Worm (Caenorhabditis elegans) whole organism, midembryonic: ENCODE data around the gene ZK430.5.

ENCODE experiments used
- T22C8.4 ChIP-seq: fragments of 200-800 bp; sonication (Bioruptor generic); IDR thresholded peaks from 2 replicates; pipeline ENCODE4 v1.3.6; 2022; ENCODE audit warnings: missing genetic modification characterization, missing compliant biosample characterization
- cog-1 ChIP-seq: sonication (generic microtip); optimal IDR thresholded peaks from 2 replicates; lab custom pipeline; 2016; ENCODE audit warnings: missing genetic modification characterization, missing compliant biosample characterization
- flt-1 ChIP-seq: fragments of 200-800 bp; sonication (Bioruptor generic); IDR thresholded peaks from 2 replicates; pipeline ENCODE4 v1.3.6; 2022; ENCODE audit warnings: missing genetic modification characterization, missing compliant biosample characterization
- klf-2 ChIP-seq: fragments of 200-800 bp; sonication (Bioruptor generic); conservative IDR thresholded peaks from 2 replicates; pipeline ENCODE4 v1.3.6; 2022; ENCODE audit warnings: missing genetic modification reagents, missing genetic modification characterization, missing compliant biosample characterization
- med-1 ChIP-seq: sonication (generic microtip); optimal IDR thresholded peaks from 2 replicates; lab custom pipeline; 2017; ENCODE audit warnings: missing genetic modification characterization, mild to moderate bottlenecking, missing compliant biosample characterization, antibody characterized with exemption, missing genetic modification reagents; ENCODE audit not compliant: insufficient read depth
- ref-1 ChIP-seq: fragments of 200-800 bp; sonication (Bioruptor generic); conservative IDR thresholded peaks from 2 replicates; pipeline ENCODE4 v1.3.6; 2022; ENCODE audit warnings: missing genetic modification reagents, missing genetic modification characterization, missing compliant biosample characterization
- tab-1 ChIP-seq: fragments of 200-800 bp; sonication (Bioruptor generic); IDR thresholded peaks from 2 replicates; pipeline ENCODE4 v1.3.6; 2022; ENCODE audit warnings: missing genetic modification characterization, missing compliant biosample characterization
- ztf-23 ChIP-seq: fragments of 200-800 bp; sonication (Bioruptor generic); IDR thresholded peaks from 2 replicates; pipeline ENCODE4 v1.3.6; 2022; ENCODE audit warnings: missing genetic modification reagents, missing genetic modification characterization, missing compliant biosample characterization
- ztf-29 ChIP-seq: fragments of 200-800 bp; sonication (Bioruptor generic); IDR thresholded peaks from 2 replicates; pipeline ENCODE4 v1.3.6; 2022; ENCODE audit warnings: missing genetic modification reagents, missing genetic modification characterization, missing compliant biosample characterization

DNA sequence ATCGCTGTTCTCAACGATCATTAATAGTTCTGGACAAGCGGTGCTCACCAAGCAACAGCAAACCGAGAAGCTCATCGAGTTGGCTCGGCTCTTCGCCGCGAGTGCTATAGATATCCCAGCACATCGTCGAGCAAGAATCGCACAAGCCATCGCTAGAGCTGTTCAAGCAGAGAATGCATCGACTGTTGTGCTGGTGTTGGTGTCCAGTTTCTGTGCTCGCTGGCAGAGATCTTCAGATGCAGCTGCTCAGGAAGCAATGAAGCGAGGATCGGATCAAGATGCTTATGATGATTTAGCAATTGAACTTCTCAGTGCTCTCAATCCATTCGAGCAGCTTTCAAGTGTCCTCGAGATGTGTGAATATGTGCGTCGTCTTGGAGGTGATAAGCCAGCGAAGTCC, 22.7 kb downstream of the ZK430.5 start:
- TF ChIP-seq cog-1 (tag; lab: Kevin White, UChicago) (no peak), med-1 (GFP tag; lab: Kevin White, UChicago) (no peak), ztf-23 (no peak), ztf-29 (GFP tag; lab: Robert Waterston, UW) (no peak), flt-1 (GFP tag; lab: Robert Waterston, UW) (no peak), ref-1 (GFP tag; lab: Robert Waterston, UW) (no peak), klf-2 (no peak), T22C8.4 (no peak), tab-1 (GFP tag; lab: Robert Waterston, UW) (no peak)
